Fruit fly (Drosophila melanogaster) whole organism, prepupa: ENCODE results near the gene Cad87A.
A peak's percentile ranks its signal among the peaks of the same experiment; 100 is the strongest.

Experiments used
- CG10669 ChIP-seq: fragments of 200-800 bp; sonication (Bioruptor generic); optimal IDR thresholded peaks from 3 replicates; lab custom pipeline; 2018; ENCODE audit warnings: missing biosample characterization, mild to moderate bottlenecking, missing genetic modification characterization, moderate library complexity
- CG11294 ChIP-seq: fragments of 200-800 bp; sonication (Bioruptor generic); IDR thresholded peaks from 2 replicates; pipeline ENCODE4 v1.3.6; 2022; ENCODE audit warnings: missing biosample characterization, missing genetic modification characterization
- CG11902 ChIP-seq: fragments of 200-800 bp; sonication (Bioruptor generic); optimal IDR thresholded peaks from 3 replicates; lab custom pipeline; 2016; ENCODE audit warnings: missing biosample characterization, missing genetic modification characterization
- CG16779 ChIP-seq: fragments of 200-800 bp; sonication (Bioruptor generic); optimal IDR thresholded peaks from 3 replicates; lab custom pipeline; 2017; ENCODE audit warnings: missing biosample characterization, mild to moderate bottlenecking, missing genetic modification characterization
- CG3032 ChIP-seq: fragments of 200-800 bp; optimal IDR thresholded peaks from 2 replicates; lab custom pipeline; 2019; ENCODE audit warnings: missing biosample characterization, mild to moderate bottlenecking, missing genetic modification characterization, moderate library complexity
- CG32006 ChIP-seq: fragments of 200-800 bp; sonication (Bioruptor generic); optimal IDR thresholded peaks from 3 replicates; lab custom pipeline; 2017; ENCODE audit warnings: missing biosample characterization, mild to moderate bottlenecking, missing genetic modification characterization
- CG34406 ChIP-seq: fragments of 200-800 bp; sonication (Bioruptor generic); optimal IDR thresholded peaks from 3 replicates; lab custom pipeline; 2016; ENCODE audit warnings: missing biosample characterization, missing genetic modification characterization
- CG3919 ChIP-seq: fragments of 200-800 bp; sonication (Bioruptor generic); optimal IDR thresholded peaks from 3 replicates; lab custom pipeline; 2016; ENCODE audit warnings: missing biosample characterization, missing genetic modification characterization
- CG6792 ChIP-seq: fragments of 200-800 bp; sonication (Bioruptor generic); optimal IDR thresholded peaks from 3 replicates; lab custom pipeline; 2016; ENCODE audit warnings: missing biosample characterization, missing genetic modification characterization
- CG6808 ChIP-seq: fragments of 200-800 bp; sonication (Bioruptor generic); optimal IDR thresholded peaks from 3 replicates; lab custom pipeline; 2017; ENCODE audit warnings: missing biosample characterization, missing genetic modification characterization, mild to moderate bottlenecking, moderate library complexity, missing genetic modification reagents
- CG6854 ChIP-seq: fragments of 200-800 bp; sonication (Bioruptor generic); optimal IDR thresholded peaks from 2 replicates; lab custom pipeline; 2017; ENCODE audit warnings: missing biosample characterization, mild to moderate bottlenecking, missing genetic modification characterization
- CG7368 ChIP-seq: fragments of 200-800 bp; sonication (Bioruptor generic); optimal IDR thresholded peaks from 3 replicates; lab custom pipeline; 2016; ENCODE audit warnings: missing biosample characterization, missing genetic modification characterization
- CG9139 ChIP-seq: fragments of 200-800 bp; sonication (Bioruptor generic); optimal IDR thresholded peaks from 3 replicates; lab custom pipeline; 2017; ENCODE audit warnings: missing biosample characterization, mild to moderate bottlenecking, missing genetic modification characterization
- Eip75B ChIP-seq: fragments of 200-800 bp; sonication (Bioruptor generic); optimal IDR thresholded peaks from 3 replicates; lab custom pipeline; 2016; ENCODE audit warnings: missing biosample characterization, missing genetic modification characterization
- Eip78C ChIP-seq: fragments of 200-800 bp; sonication (Bioruptor generic); peaks from one replicate; lab custom pipeline; 2016; ENCODE audit warnings: missing biosample characterization, missing genetic modification characterization
- Eip93F ChIP-seq: fragments of 200-800 bp; sonication (Bioruptor generic); optimal IDR thresholded peaks from 2 replicates; lab custom pipeline; 2016; ENCODE audit warnings: missing biosample characterization, mild to moderate bottlenecking, missing genetic modification characterization
- Gug ChIP-seq: fragments of 200-800 bp; sonication (Bioruptor generic); IDR thresholded peaks from 2 replicates; pipeline ENCODE4 v1.3.6; 2022; ENCODE audit warnings: missing biosample characterization, missing genetic modification characterization
- Hr38 ChIP-seq: sonication (Bioruptor generic); optimal IDR thresholded peaks from 2 replicates; lab custom pipeline; 2016; ENCODE audit warnings: missing biosample characterization, missing genetic modification characterization
- Hr39 ChIP-seq: fragments of 200-800 bp; sonication (Bioruptor generic); optimal IDR thresholded peaks from 2 replicates; lab custom pipeline; 2016; ENCODE audit warnings: missing biosample characterization, missing genetic modification characterization
- Hr4 ChIP-seq: fragments of 200-800 bp; sonication (Bioruptor generic); optimal IDR thresholded peaks from 3 replicates; lab custom pipeline; 2016; ENCODE audit warnings: missing biosample characterization, missing genetic modification characterization
- Lpt ChIP-seq: fragments of 200-800 bp; sonication (Bioruptor generic); optimal IDR thresholded peaks from 3 replicates; lab custom pipeline; 2016; ENCODE audit warnings: missing biosample characterization, missing genetic modification characterization
- Met ChIP-seq: fragments of 200-800 bp; sonication (Bioruptor generic); optimal IDR thresholded peaks from 3 replicates; lab custom pipeline; 2016; ENCODE audit warnings: missing biosample characterization, missing genetic modification characterization
- OdsH ChIP-seq: fragments of 200-800 bp; sonication (Bioruptor generic); optimal IDR thresholded peaks from 3 replicates; lab custom pipeline; 2016; ENCODE audit warnings: missing biosample characterization, missing genetic modification characterization
- Sox102F ChIP-seq: fragments of 200-800 bp; sonication (Bioruptor generic); optimal IDR thresholded peaks from 2 replicates; lab custom pipeline; 2016; ENCODE audit warnings: missing biosample characterization, mild to moderate bottlenecking, missing genetic modification characterization
- Sox14 ChIP-seq: fragments of 200-800 bp; sonication (Bioruptor generic); optimal IDR thresholded peaks from 3 replicates; lab custom pipeline; 2016; ENCODE audit warnings: missing biosample characterization, missing genetic modification characterization
- achi ChIP-seq: fragments of 200-800 bp; sonication (Bioruptor generic); optimal IDR thresholded peaks from 3 replicates; lab custom pipeline; 2016; ENCODE audit warnings: missing biosample characterization, missing genetic modification characterization
- acj6 ChIP-seq: fragments of 200-800 bp; sonication (Bioruptor generic); optimal IDR thresholded peaks from 3 replicates; lab custom pipeline; 2016; ENCODE audit warnings: missing biosample characterization, missing genetic modification characterization
- cyc ChIP-seq: fragments of 200-800 bp; sonication (Bioruptor generic); optimal IDR thresholded peaks from 3 replicates; lab custom pipeline; 2016; ENCODE audit warnings: missing biosample characterization, missing genetic modification characterization
- dsx ChIP-seq: fragments of 200-800 bp; optimal IDR thresholded peaks from 3 replicates; lab custom pipeline; 2019; ENCODE audit warnings: missing biosample characterization, mild to moderate bottlenecking, missing genetic modification characterization, moderate library complexity; ENCODE audit not compliant: poor library complexity, severe bottlenecking
- eg ChIP-seq: fragments of 200-800 bp; sonication (Bioruptor generic); IDR thresholded peaks from 3 replicates; pipeline ENCODE4 v1.3.6; 2022; ENCODE audit warnings: missing biosample characterization, missing genetic modification characterization
- fd59A ChIP-seq: fragments of 200-800 bp; sonication (Bioruptor generic); optimal IDR thresholded peaks from 2 replicates; lab custom pipeline; 2017; ENCODE audit warnings: missing biosample characterization, mild to moderate bottlenecking, missing genetic modification characterization, missing genetic modification reagents
- fd85E ChIP-seq: fragments of 200-800 bp; sonication (Bioruptor generic); optimal IDR thresholded peaks from 3 replicates; lab custom pipeline; 2016; ENCODE audit warnings: missing biosample characterization, missing genetic modification characterization
- lz ChIP-seq: fragments of 200-800 bp; sonication (Bioruptor generic); optimal IDR thresholded peaks from 3 replicates; lab custom pipeline; 2016; ENCODE audit warnings: missing biosample characterization, missing genetic modification characterization
- net ChIP-seq: fragments of 200-800 bp; sonication (Bioruptor generic); optimal IDR thresholded peaks from 3 replicates; lab custom pipeline; 2016; ENCODE audit warnings: missing biosample characterization, missing genetic modification characterization
- pdm3 ChIP-seq: fragments of 200-800 bp; sonication (Bioruptor generic); optimal IDR thresholded peaks from 3 replicates; lab custom pipeline; 2016; ENCODE audit warnings: missing biosample characterization, missing genetic modification characterization
- salr ChIP-seq, 2 experiments: fragments of 200-800 bp; sonication (Bioruptor generic); optimal IDR thresholded peaks; 3 replicates each; lab custom pipeline; 2016 to 2018; ENCODE audit warnings: missing biosample characterization in 2 of 2, missing genetic modification characterization in 2 of 2, mild to moderate bottlenecking in 1 of 2
- spab ChIP-seq: fragments of 200-800 bp; sonication (Bioruptor generic); optimal IDR thresholded peaks from 2 replicates; lab custom pipeline; 2017; ENCODE audit warnings: missing biosample characterization, mild to moderate bottlenecking, missing genetic modification characterization, missing genetic modification reagents
- ss ChIP-seq, 2 experiments: fragments of 200-800 bp; sonication (Bioruptor generic); optimal IDR thresholded peaks; 2 replicates in 1 of 2; 3 replicates in 1 of 2; lab custom pipeline; 2017 to 2018; ENCODE audit warnings: mild to moderate bottlenecking in 2 of 2, missing biosample characterization in 2 of 2, missing genetic modification characterization in 2 of 2, moderate library complexity in 1 of 2
- topi ChIP-seq: fragments of 200-800 bp; sonication (Bioruptor generic); optimal IDR thresholded peaks from 3 replicates; lab custom pipeline; 2016; ENCODE audit warnings: missing biosample characterization, missing genetic modification characterization
- vri ChIP-seq: fragments of 200-800 bp; sonication (Bioruptor generic); optimal IDR thresholded peaks from 3 replicates; lab custom pipeline; 2016; ENCODE audit warnings: missing biosample characterization, mild to moderate bottlenecking, missing genetic modification characterization

Gene Cad87A

dm6 chr3R:11977336-11977678 is 28.4 kb upstream of the Cad87A start (continued):
- no peak for TF ChIP-seq net (GFP tag; lab: Kevin White, UChicago)
- peak in 1 of 2 experiments; percentile 18 for TF ChIP-seq salr (GFP tag; optimal IDR thresholded peaks at IDR 0.05; lab: Kevin White, UChicago)
- TF ChIP-seq CG6792 (GFP tag; lab: Kevin White, UChicago), result no peak
- TF ChIP-seq lz, result no peak
- TF ChIP-seq Lpt (GFP tag; lab: Kevin White, UChicago), result no peak
- TF ChIP-seq CG11902 (GFP tag; lab: Kevin White, UChicago), result no peak
- peak; percentile 18 for TF ChIP-seq CG34406 (GFP tag; lab: Kevin White, UChicago)
- TF ChIP-seq Eip93F (GFP tag; lab: Kevin White, UChicago), result no peak
- no peak for TF ChIP-seq Hr39
- no peak for TF ChIP-seq cyc (GFP tag; lab: Kevin White, UChicago)
- peak; percentile 55 for TF ChIP-seq CG32006 (GFP tag; lab: Kevin White, UChicago)
- no peak for TF ChIP-seq Hr38
- TF ChIP-seq CG3919 (GFP tag; lab: Kevin White, UChicago), result peak; percentile 34
- TF ChIP-seq CG3032 (tag; lab: Kevin White, UChicago), result no peak
- peak; percentile 27 for TF ChIP-seq acj6 (GFP tag; lab: Kevin White, UChicago)
- no peak for TF ChIP-seq eg (GFP tag; lab: Robert Waterston, UW)
- TF ChIP-seq achi (GFP tag; lab: Kevin White, UChicago), result peak; percentile 38
- TF ChIP-seq CG11294 (GFP tag; lab: Robert Waterston, UW), result no peak
- no peak for TF ChIP-seq topi (GFP tag; lab: Kevin White, UChicago)
- TF ChIP-seq Eip75B (GFP tag; lab: Kevin White, UChicago), result no peak
- TF ChIP-seq Sox14 (GFP tag; lab: Kevin White, UChicago), result no peak
- no peak for TF ChIP-seq CG6808 (GFP tag; lab: Kevin White, UChicago)
- TF ChIP-seq pdm3 (GFP tag; lab: Kevin White, UChicago), result no peak
- TF ChIP-seq fd59A (GFP tag; lab: Kevin White, UChicago), result no peak
- peak; percentile 41 for TF ChIP-seq Hr4 (GFP tag; lab: Kevin White, UChicago)
- TF ChIP-seq Gug (GFP tag; lab: Robert Waterston, UW), result no peak
- TF ChIP-seq CG16779, result peak; percentile 4
- TF ChIP-seq OdsH (GFP tag; lab: Kevin White, UChicago), result peak; percentile 9
- no peak for TF ChIP-seq Met
- no peak for TF ChIP-seq spab
- TF ChIP-seq CG9139 (GFP tag; lab: Kevin White, UChicago), result no peak
- TF ChIP-seq CG10669 (GFP tag; lab: Kevin White, UChicago), result peak; percentile 17
- TF ChIP-seq CG6854, result no peak
- TF ChIP-seq CG7368, result no peak

DNA sequence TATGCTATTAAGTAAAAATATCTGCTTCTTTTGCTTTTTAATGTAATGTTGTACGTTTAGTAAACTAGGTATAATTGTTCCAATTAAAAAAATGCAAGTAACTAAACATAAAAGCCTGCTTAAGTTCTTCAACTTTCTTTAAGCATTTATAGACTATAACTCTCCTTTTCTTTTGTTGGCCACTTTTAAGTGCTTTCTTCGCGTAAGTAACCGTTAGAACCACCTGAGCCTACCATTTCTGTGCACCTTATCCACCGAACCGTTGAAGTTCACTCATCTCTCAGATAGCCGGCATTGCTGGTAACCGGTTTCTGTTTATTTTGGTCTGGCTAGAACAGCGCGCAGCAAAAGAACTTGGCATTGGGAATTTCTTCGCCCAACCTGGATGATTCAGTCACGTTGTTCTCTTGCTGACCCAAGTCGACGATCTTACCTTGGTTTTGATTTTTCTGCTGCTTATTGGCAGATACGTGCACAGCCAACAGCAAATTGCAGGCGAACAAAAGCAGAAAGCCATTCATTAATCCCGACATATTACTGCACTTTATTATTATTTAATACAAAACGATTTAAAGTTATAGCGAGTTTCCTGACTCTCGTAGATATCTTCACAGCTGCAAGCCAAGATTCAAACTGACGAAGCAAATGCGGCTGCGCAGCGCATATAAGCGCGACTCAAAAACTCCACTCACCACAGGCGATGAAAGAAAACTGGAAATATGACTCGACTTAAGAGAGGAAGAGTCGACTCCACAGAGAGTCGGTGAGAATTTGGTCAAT is 27.8 kb upstream of the Cad87A start, which contains the start of gene CG10005:
Gene CG10005 (minus strand): TSS at position 642 of the 780 bp plus-strand sequence.
- TF ChIP-seq topi (GFP tag; lab: Kevin White, UChicago), result peak; percentile 4
- TF ChIP-seq Eip78C, result peak; percentile 77
- peak; percentile 22 to 59 for TF ChIP-seq ss (GFP tag; optimal IDR thresholded peaks at IDR 0.05; lab: Kevin White, UChicago)
- peak; percentile 49 for TF ChIP-seq Eip75B (GFP tag; lab: Kevin White, UChicago)
- peak; percentile 27 for TF ChIP-seq Sox102F
- peak; percentile 67 for TF ChIP-seq vri (GFP tag; lab: Kevin White, UChicago)
- TF ChIP-seq fd85E (GFP tag; lab: Kevin White, UChicago), result peak; percentile 27
- no peak for TF ChIP-seq CG6808 (GFP tag; lab: Kevin White, UChicago)
- TF ChIP-seq CG7368, result no peak
- peak; percentile 59 for TF ChIP-seq CG9139 (GFP tag; lab: Kevin White, UChicago)
- peak; percentile 15 for TF ChIP-seq dsx (GFP tag; lab: Kevin White, UChicago)
- TF ChIP-seq CG34406 (GFP tag; lab: Kevin White, UChicago), result no peak
- peak; percentile 57 for TF ChIP-seq CG6854
